Worm (Caenorhabditis elegans) whole organism, young adult: ENCODE results near the gene srj-18.

Experiments used
- F23B12.7 ChIP-seq: sonication (generic microtip); optimal IDR thresholded peaks from 2 replicates; lab custom pipeline; 2017; ENCODE audit warnings: missing genetic modification characterization, mild to moderate bottlenecking, missing compliant biosample characterization, antibody characterized with exemption, moderate library complexity; ENCODE audit not compliant: insufficient read depth
- F39B2.1 ChIP-seq: fragments of 200-800 bp; sonication (Bioruptor generic); IDR thresholded peaks from 2 replicates; pipeline ENCODE4 v1.3.6; 2022; ENCODE audit warnings: missing genetic modification reagents, missing genetic modification characterization, missing compliant biosample characterization
- F52B5.7 ChIP-seq: sonication (generic microtip); optimal IDR thresholded peaks from 2 replicates; lab custom pipeline; 2016; ENCODE audit warnings: mild to moderate bottlenecking, missing genetic modification characterization, missing compliant biosample characterization
- F57A8.1 ChIP-seq: fragments of 200-800 bp; sonication (Bioruptor generic); optimal IDR thresholded peaks from 2 replicates; lab custom pipeline; 2018; ENCODE audit warnings: mild to moderate bottlenecking, missing genetic modification characterization, moderate library complexity, missing compliant biosample characterization
- K11D2.4 ChIP-seq: fragments of 200-800 bp; sonication (Bioruptor generic); IDR thresholded peaks from 2 replicates; pipeline ENCODE4 v1.3.6; 2022; ENCODE audit warnings: missing genetic modification reagents, missing genetic modification characterization, missing compliant biosample characterization
- T26A5.8 ChIP-seq: sonication (generic microtip); optimal IDR thresholded peaks from 2 replicates; lab custom pipeline; 2016; ENCODE audit warnings: missing genetic modification characterization, missing compliant biosample characterization
- Y56A3A.18 ChIP-seq: fragments of 200-800 bp; sonication (Bioruptor generic); IDR thresholded peaks from 2 replicates; pipeline ENCODE4 v1.3.6; 2022; ENCODE audit warnings: missing genetic modification reagents, missing genetic modification characterization, missing compliant biosample characterization
- Y95B8A.8 ChIP-seq: fragments of 200-800 bp; sonication (Bioruptor generic); IDR thresholded peaks from 2 replicates; pipeline ENCODE4 v1.3.6; 2022; ENCODE audit warnings: missing genetic modification reagents, missing genetic modification characterization, missing compliant biosample characterization
- ZK185.1 ChIP-seq: sonication (generic microtip); optimal IDR thresholded peaks from 2 replicates; lab custom pipeline; 2016; ENCODE audit warnings: mild to moderate bottlenecking, missing genetic modification characterization, missing compliant biosample characterization; ENCODE audit not compliant: poor library complexity, severe bottlenecking
- akir-1 ChIP-seq: fragments of 200-800 bp; sonication (Bioruptor generic); optimal IDR thresholded peaks from 2 replicates; lab custom pipeline; 2018; ENCODE audit warnings: mild to moderate bottlenecking, missing genetic modification characterization, moderate library complexity, missing compliant biosample characterization
- ama-1 ChIP-seq, 3 experiments: fragments of 150-350 bp in 1 of 3; sonication (generic microtip) in 2 of 3; optimal IDR thresholded peaks; 2 replicates each; lab custom pipeline; 2014 to 2018; ENCODE audit warnings: missing biosample characterization in 2 of 3, missing genetic modification characterization in 2 of 3, missing genetic modification reagents in 2 of 3
- aptf-2 ChIP-seq: fragments of 200-800 bp; sonication (Bioruptor generic); conservative IDR thresholded peaks from 2 replicates; pipeline ENCODE4 v1.3.6; 2022; ENCODE audit warnings: missing genetic modification reagents, missing genetic modification characterization, missing compliant biosample characterization
- atf-7 ChIP-seq: sonication (generic microtip); optimal IDR thresholded peaks from 2 replicates; lab custom pipeline; 2017; ENCODE audit warnings: mild to moderate bottlenecking, missing genetic modification characterization, missing compliant biosample characterization
- attf-5 ChIP-seq: fragments of 200-800 bp; sonication (Bioruptor generic); optimal IDR thresholded peaks from 2 replicates; lab custom pipeline; 2018; ENCODE audit warnings: mild to moderate bottlenecking, missing genetic modification characterization, missing compliant biosample characterization
- bed-1 ChIP-seq: fragments of 200-800 bp; sonication (Bioruptor generic); IDR thresholded peaks from 2 replicates; pipeline ENCODE4 v1.3.6; 2022; ENCODE audit warnings: missing genetic modification reagents, missing genetic modification characterization, missing compliant biosample characterization
- cebp-1 ChIP-seq, 2 experiments: fragments of 200-800 bp in 1 of 2; sonication (Bioruptor generic) in 1 of 2; sonication (generic microtip) in 1 of 2; IDR thresholded peaks in 1 of 2; optimal IDR thresholded peaks in 1 of 2; 2 replicates each; pipeline versions ENCODE4 v1.3.6 to Lab custom; 2017 to 2022; ENCODE audit warnings: missing compliant biosample characterization in 2 of 2, missing genetic modification characterization in 2 of 2, mild to moderate bottlenecking in 1 of 2, missing genetic modification reagents in 1 of 2, moderate library complexity in 1 of 2
- chd-7 ChIP-seq: sonication (generic microtip); optimal IDR thresholded peaks from 2 replicates; lab custom pipeline; 2016; ENCODE audit warnings: mild to moderate bottlenecking, missing genetic modification characterization, moderate library complexity, missing compliant biosample characterization
- dox-1 ChIP-seq: fragments of 200-800 bp; sonication (Bioruptor generic); IDR thresholded peaks from 2 replicates; pipeline ENCODE4 v1.3.6; 2022; ENCODE audit warnings: missing genetic modification reagents, missing genetic modification characterization, missing compliant biosample characterization
- egl-44 ChIP-seq: fragments of 200-800 bp; sonication (Bioruptor generic); IDR thresholded peaks from 2 replicates; pipeline ENCODE4 v1.3.6; 2022; ENCODE audit warnings: missing genetic modification reagents, missing genetic modification characterization, missing compliant biosample characterization
- egrh-3 ChIP-seq: fragments of 200-800 bp; sonication (Bioruptor generic); IDR thresholded peaks from 2 replicates; pipeline ENCODE4 v1.3.6; 2022; ENCODE audit warnings: missing genetic modification reagents, missing genetic modification characterization, missing compliant biosample characterization
- ets-4 ChIP-seq: fragments of 200-800 bp; sonication (Bioruptor generic); optimal IDR thresholded peaks from 2 replicates; lab custom pipeline; 2018; ENCODE audit warnings: mild to moderate bottlenecking, missing genetic modification characterization, missing compliant biosample characterization
- hrde-1 ChIP-seq: sonication (generic microtip); optimal IDR thresholded peaks from 2 replicates; lab custom pipeline; 2016; ENCODE audit warnings: missing genetic modification characterization, mild to moderate bottlenecking, missing compliant biosample characterization, moderate library complexity, missing genotype, missing genetic modification reagents, borderline replicate concordance
- lag-1 ChIP-seq: fragments of 200-800 bp; sonication (Bioruptor generic); IDR thresholded peaks from 2 replicates; pipeline ENCODE4 v1.3.6; 2022; ENCODE audit warnings: missing genetic modification reagents, missing genetic modification characterization, missing compliant biosample characterization
- let-607 ChIP-seq, 2 experiments: fragments of 200-800 bp in 1 of 2; sonication (Bioruptor generic) in 1 of 2; sonication (generic microtip) in 1 of 2; optimal IDR thresholded peaks; 2 replicates each; lab custom pipeline; 2016 to 2018; ENCODE audit warnings: mild to moderate bottlenecking in 2 of 2, missing compliant biosample characterization in 2 of 2, missing genetic modification characterization in 2 of 2, moderate library complexity in 2 of 2, missing genotype in 1 of 2
- lin-26 ChIP-seq: fragments of 200-800 bp; sonication (Bioruptor generic); IDR thresholded peaks from 2 replicates; pipeline ENCODE4 v1.3.6; 2022; ENCODE audit warnings: missing genetic modification reagents, missing genetic modification characterization, missing compliant biosample characterization
- mes-4 ChIP-seq: sonication (generic microtip); optimal IDR thresholded peaks from 2 replicates; lab custom pipeline; 2016; ENCODE audit warnings: missing genotype, missing genetic modification characterization, missing compliant biosample characterization
- mxl-1 ChIP-seq: sonication (generic microtip); optimal IDR thresholded peaks from 2 replicates; lab custom pipeline; 2016; ENCODE audit warnings: missing genetic modification characterization, missing compliant biosample characterization
- nfya-1 ChIP-seq: sonication (generic microtip); optimal IDR thresholded peaks from 2 replicates; lab custom pipeline; 2017; ENCODE audit warnings: antibody characterized with exemption, missing compliant biosample characterization, missing genetic modification characterization, borderline replicate concordance; ENCODE audit not compliant: insufficient read depth
- nfyb-1 ChIP-seq: fragments of 200-800 bp; sonication (Bioruptor generic); IDR thresholded peaks from 2 replicates; pipeline ENCODE4 v1.3.6; 2022; ENCODE audit warnings: missing genetic modification reagents, missing genetic modification characterization, missing compliant biosample characterization
- nhr-80 ChIP-seq: sonication (generic microtip); optimal IDR thresholded peaks from 2 replicates; lab custom pipeline; 2016; ENCODE audit warnings: missing genetic modification characterization, missing compliant biosample characterization
- nhr-90 ChIP-seq: sonication (generic microtip); optimal IDR thresholded peaks from 2 replicates; lab custom pipeline; 2016; ENCODE audit warnings: missing genotype, mild to moderate bottlenecking, missing genetic modification characterization, missing compliant biosample characterization
- repo-1 ChIP-seq: sonication (generic microtip); optimal IDR thresholded peaks from 2 replicates; lab custom pipeline; 2017; ENCODE audit warnings: mild to moderate bottlenecking, missing genetic modification characterization, missing compliant biosample characterization
- snpc-3.4 ChIP-seq: sonication (generic microtip); optimal IDR thresholded peaks from 2 replicates; lab custom pipeline; 2017; ENCODE audit warnings: missing genetic modification characterization, mild to moderate bottlenecking, missing compliant biosample characterization, antibody characterized with exemption, moderate library complexity, missing genotype, missing genetic modification reagents
- tbp1 ChIP-seq: fragments of 200-800 bp; sonication (Bioruptor generic); optimal IDR thresholded peaks from 2 replicates; lab custom pipeline; 2018; ENCODE audit warnings: mild to moderate bottlenecking, missing genetic modification characterization, missing compliant biosample characterization
- tlf-1 ChIP-seq: fragments of 200-800 bp; sonication (Bioruptor generic); optimal IDR thresholded peaks from 2 replicates; lab custom pipeline; 2018; ENCODE audit warnings: mild to moderate bottlenecking, missing genetic modification characterization, missing compliant biosample characterization
- ztf-18 ChIP-seq: sonication (generic microtip); optimal IDR thresholded peaks from 2 replicates; lab custom pipeline; 2016; ENCODE audit warnings: missing genotype, mild to moderate bottlenecking, missing genetic modification characterization, missing compliant biosample characterization
- ztf-22 ChIP-seq: fragments of 200-800 bp; sonication (Bioruptor generic); optimal IDR thresholded peaks from 2 replicates; lab custom pipeline; 2018; ENCODE audit warnings: mild to moderate bottlenecking, missing genetic modification characterization, moderate library complexity, missing compliant biosample characterization
- ztf-3 ChIP-seq: fragments of 200-800 bp; sonication (Bioruptor generic); optimal IDR thresholded peaks from 2 replicates; lab custom pipeline; 2018; ENCODE audit warnings: mild to moderate bottlenecking, missing genetic modification characterization, missing compliant biosample characterization

Gene srj-18

ce11 chrV:2728236-2728635, 45.9 kb upstream of the srj-18 start, which contains the start of gene str-33 (continued):
- TF ChIP-seq F23B12.7, result no peak

DNA sequence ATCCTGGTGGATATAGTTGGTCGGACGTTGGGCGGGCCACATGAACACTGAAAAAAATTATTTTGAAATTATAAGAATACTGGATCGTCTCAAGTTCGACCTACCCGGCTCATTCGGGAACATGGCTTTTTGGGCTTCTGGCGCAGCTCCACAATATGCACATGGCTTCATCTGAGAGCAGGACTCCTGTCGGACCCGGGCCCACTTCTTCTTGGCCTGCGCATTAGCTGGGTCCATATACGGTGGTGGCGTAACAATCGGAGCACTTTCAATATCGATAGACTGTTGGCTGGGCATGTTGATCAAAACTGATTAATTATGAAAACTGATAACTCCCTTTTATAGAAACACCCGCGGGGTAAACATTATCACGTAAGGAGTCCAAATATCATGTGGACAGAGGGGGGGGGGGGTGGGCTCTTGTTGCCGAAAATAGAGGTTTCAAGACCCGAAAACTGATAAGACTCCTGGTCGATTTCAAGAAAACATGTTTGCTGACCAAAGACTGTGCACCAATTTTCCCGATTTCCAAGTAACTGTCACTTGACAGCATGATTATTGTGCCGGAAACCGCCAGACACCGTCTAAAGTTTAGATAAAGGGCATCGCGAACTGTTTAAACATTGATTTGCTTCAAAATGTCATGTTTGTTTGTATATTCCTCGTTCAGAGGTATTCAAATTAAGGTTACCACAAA, 43.2 kb upstream of the srj-18 start, which contains the start of gene dod-3:
TSS of gene dod-3 (minus strand) at position 315 of the 697 bp plus-strand sequence.
- TF ChIP-seq tbp1 (GFP tag; lab: Kevin White, UChicago), result peak; percentile 27
- peak; percentile 70 for TF ChIP-seq ztf-22 (GFP tag; lab: Kevin White, UChicago)
- TF ChIP-seq snpc-3.4 (tag; lab: Kevin White, UChicago), result no peak
- TF ChIP-seq egl-44 (GFP tag; lab: Robert Waterston, UW), result 0 out of 2 replicates have a peak, but pooled peaks have one; percentile 65
- no peak for TF ChIP-seq ztf-18 (tag; lab: Kevin White, UChicago)
- peak; percentile 4 for TF ChIP-seq chd-7 (tag; lab: Kevin White, UChicago)
- TF ChIP-seq mxl-1, result no peak
- peak; percentile 8; the same call in 1 of the 2 replicates for TF ChIP-seq egrh-3
- peak; percentile 57 for TF ChIP-seq ama-1 (optimal IDR thresholded peaks at IDR 0.05; lab: Kevin White, UChicago)
- TF ChIP-seq ama-1 (GFP tag; optimal IDR thresholded peaks at IDR 0.05; lab: Kevin White, UChicago), result no peak
- TF ChIP-seq hrde-1, result no peak
- peak; percentile 65 for TF ChIP-seq ets-4 (GFP tag; lab: Kevin White, UChicago)
- TF ChIP-seq nhr-80 (tag; lab: Kevin White, UChicago), result peak; percentile 94
- peak; percentile 90 for TF ChIP-seq atf-7 (tag; lab: Kevin White, UChicago)
- TF ChIP-seq attf-5, result peak; percentile 19
- TF ChIP-seq dox-1 (GFP tag; lab: Robert Waterston, UW), result peak; percentile 71
- no peak for TF ChIP-seq F57A8.1
- peak; percentile 63 for TF ChIP-seq tlf-1 (GFP tag; lab: Kevin White, UChicago)
- no peak for TF ChIP-seq aptf-2
- TF ChIP-seq nfyb-1, result peak; percentile 50; the same call in 1 of the 2 replicates
- TF ChIP-seq lag-1 (GFP tag; lab: Robert Waterston, UW), result no peak

DNA sequence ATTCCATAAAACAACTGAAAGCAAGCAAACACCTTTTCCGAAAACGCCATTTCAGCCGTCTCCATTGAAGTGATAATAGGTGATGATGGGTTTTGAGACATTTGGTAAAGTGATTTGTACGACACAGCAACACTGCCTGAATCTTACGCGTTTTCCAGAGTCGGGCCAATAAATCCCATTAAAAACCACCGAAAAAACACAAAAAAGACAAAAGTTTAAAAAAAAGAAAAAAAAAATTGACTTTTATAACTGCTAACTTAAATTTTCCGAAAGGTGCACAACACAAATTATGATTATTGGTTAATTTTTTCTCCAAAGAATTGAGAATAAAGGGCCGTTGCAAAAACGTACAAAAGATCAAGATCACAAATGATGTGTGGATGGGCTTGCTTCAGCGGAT, 39.8 kb upstream of the srj-18 start, which contains the start of gene srg-57:
TSS of gene srg-57 (minus strand) at position 101 of the 400 bp plus-strand sequence.
- TF ChIP-seq lin-26 (GFP tag; lab: Robert Waterston, UW) (no peak), bed-1 (GFP tag; lab: Robert Waterston, UW) (no peak), T26A5.8 (tag; lab: Kevin White, UChicago) (no peak), F57A8.1 (no peak)

- TF ChIP-seq F52B5.7 (tag; lab: Kevin White, UChicago) (no peak), repo-1 (tag; lab: Kevin White, UChicago) (no peak), lin-26 (GFP tag; lab: Robert Waterston, UW) (no peak), F39B2.1 (GFP tag; lab: Robert Waterston, UW) (no peak), Y56A3A.18 (GFP tag; lab: Robert Waterston, UW) (no peak), nhr-90 (tag; lab: Kevin White, UChicago) (no peak), Y95B8A.8 (GFP tag; lab: Robert Waterston, UW) (no peak), K11D2.4 (GFP tag; lab: Robert Waterston, UW) (no peak), akir-1 (GFP tag; lab: Kevin White, UChicago) (no peak), ZK185.1 (tag; lab: Kevin White, UChicago) (no peak), mes-4 (tag; lab: Kevin White, UChicago) (no peak), let-607 (tag; optimal IDR thresholded peaks at IDR 0.05; lab: Kevin White, UChicago) (no peak), nfya-1 (tag; lab: Kevin White, UChicago) (no peak), nhr-80 (tag; lab: Kevin White, UChicago) (no peak), ztf-3 (GFP tag; lab: Kevin White, UChicago) (no peak), cebp-1 (GFP tag; IDR thresholded peaks at IDR 0.05; lab: Robert Waterston, UW) (no peak), cebp-1 (tag; optimal IDR thresholded peaks at IDR 0.05; lab: Kevin White, UChicago) (no peak)
- TF ChIP-seq, all 124 proteins: peak for 0
Observed at ce11 chrV:2738174-2738573, 36.0 kb upstream of the srj-18 start, which contains the start of gene srg-56. srg-56 (minus strand) TSS chrV:2738274.
